Worm (Caenorhabditis elegans): ENCODE data around the gene hpa-1.

The hpa-1 gene

DNA sequence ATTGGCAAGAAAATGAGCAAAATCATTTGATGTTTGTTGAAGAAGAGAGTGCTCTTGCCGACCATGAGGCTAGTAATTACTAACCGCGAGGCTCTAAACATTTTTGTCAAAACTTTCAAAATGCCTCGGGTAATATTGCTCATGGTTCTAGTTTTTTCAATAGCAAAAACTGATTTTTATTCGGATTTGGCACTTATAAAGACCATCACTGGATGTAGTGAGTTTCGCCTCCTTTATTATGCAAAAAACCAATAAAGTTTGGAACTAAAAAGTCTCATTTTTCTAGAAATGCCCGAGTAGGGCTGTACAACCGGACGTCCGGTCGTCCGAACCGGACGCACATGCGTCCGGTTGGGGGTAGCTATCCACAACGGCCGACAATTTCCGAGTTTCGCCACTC, at the start of gene hpa-1, which contains the start of gene irld-39:
hpa-1 (minus strand) TSS at position 101 of the 400 bp plus-strand sequence.
irld-39 (plus strand) TSS at position 121 of the 400 bp plus-strand sequence.
- TF ChIP-seq aly-2 (tag; optimal IDR thresholded peaks at IDR 0.05) (no peak), ceh-9 (tag; optimal IDR thresholded peaks at IDR 0.05) (no peak), nhr-237 (tag; optimal IDR thresholded peaks at IDR 0.05) (no peak), nhr-67 (tag; optimal IDR thresholded peaks at IDR 0.05) (no peak), mdl-1 (tag; optimal IDR thresholded peaks at IDR 0.05) (no peak)

DNA sequence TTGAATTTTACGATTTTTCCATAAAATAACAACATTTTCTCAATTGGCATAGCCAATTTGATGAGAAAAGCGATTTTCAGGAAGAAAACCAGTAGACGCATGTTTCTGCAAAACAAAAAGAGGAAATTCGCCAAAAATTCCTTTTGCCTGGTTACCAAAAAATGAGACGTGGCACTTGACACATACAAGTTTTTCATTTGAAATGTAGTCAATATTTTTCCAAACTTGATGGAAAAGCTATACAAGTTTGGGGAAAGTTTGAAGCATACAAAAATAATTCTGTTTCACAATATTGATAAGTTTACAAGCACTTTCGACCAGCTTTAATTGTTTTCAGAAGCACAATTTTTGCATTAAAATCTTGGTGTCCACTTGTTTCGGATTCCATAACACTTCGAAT, 47.7 kb upstream of the hpa-1 start, which contains the start of gene clec-191:
clec-191 (minus strand) TSS at position 101 of the 400 bp plus-strand sequence.
- no peak for TF ChIP-seq ceh-82 (tag; optimal IDR thresholded peaks at IDR 0.05)
- TF ChIP-seq nhr-25 (tag; optimal IDR thresholded peaks at IDR 0.05) = no peak
- no peak for TF ChIP-seq elt-3 (tag; optimal IDR thresholded peaks at IDR 0.05)
- TF ChIP-seq pha-4 (tag; optimal IDR thresholded peaks at IDR 0.05) = no peak
- no peak for TF ChIP-seq nhr-11 (tag; optimal IDR thresholded peaks at IDR 0.05)
- no peak for TF ChIP-seq nhr-237 (tag; optimal IDR thresholded peaks at IDR 0.05)
- TF ChIP-seq ama-1 (optimal IDR thresholded peaks at IDR 0.05) = no peak
- no peak for TF ChIP-seq ztf-11 (tag; optimal IDR thresholded peaks at IDR 0.05)
- TF ChIP-seq nhr-28 (tag; optimal IDR thresholded peaks at IDR 0.05) = no peak
- no peak for TF ChIP-seq nfya-1 (tag; optimal IDR thresholded peaks at IDR 0.05; ENCODE audit: insufficient read depth)
- no peak for TF ChIP-seq unc-62 (GFP tag; optimal IDR thresholded peaks at IDR 0.05)
- no peak for TF ChIP-seq tbx-2 (tag; optimal IDR thresholded peaks at IDR 0.05)
- no peak for TF ChIP-seq nhr-67 (tag; optimal IDR thresholded peaks at IDR 0.05)
- no peak for TF ChIP-seq egl-27 (tag; optimal IDR thresholded peaks at IDR 0.05)

DNA sequence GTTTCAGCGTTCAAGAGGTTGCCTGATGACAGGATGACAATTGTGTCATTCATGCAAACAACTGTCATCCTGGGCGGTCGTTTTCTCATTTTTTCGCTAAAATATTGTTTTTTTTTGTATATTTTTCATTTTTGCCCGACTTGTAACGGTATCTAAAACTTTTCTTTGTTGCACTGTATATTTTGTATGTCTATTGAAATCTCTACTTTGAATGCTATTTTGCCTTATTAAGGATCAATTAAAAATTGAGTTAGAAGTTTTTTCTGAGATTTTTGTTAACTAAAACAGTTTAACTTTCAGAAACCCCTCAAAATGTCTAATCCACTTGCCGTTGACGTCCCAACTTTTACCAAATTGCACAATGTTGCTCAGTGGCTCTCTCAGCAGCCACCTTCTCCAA, 45.0 kb upstream of the hpa-1 start, which contains the start of gene ccch-2:
ccch-2 (plus strand) TSS at position 301 of the 400 bp plus-strand sequence.
- TF ChIP-seq aly-2 (tag; optimal IDR thresholded peaks at IDR 0.05) (no peak), elt-1 (tag; optimal IDR thresholded peaks at IDR 0.05) (no peak), ztf-4 (tag; optimal IDR thresholded peaks at IDR 0.05) (no peak), ama-1 (optimal IDR thresholded peaks at IDR 0.05) (no peak), jun-1 (tag; optimal IDR thresholded peaks at IDR 0.05) (no peak), unc-39 (tag; optimal IDR thresholded peaks at IDR 0.05) (no peak), elt-3 (tag; optimal IDR thresholded peaks at IDR 0.05) (no peak), ceh-16 (tag; optimal IDR thresholded peaks at IDR 0.05) (no peak), ztf-11 (tag; optimal IDR thresholded peaks at IDR 0.05) (no peak), lsy-12 (tag; optimal IDR thresholded peaks at IDR 0.05) (no peak), mml-1 (tag; optimal IDR thresholded peaks at IDR 0.05) (no peak), unc-62 (GFP tag; optimal IDR thresholded peaks at IDR 0.05) (no peak), nhr-43 (tag; optimal IDR thresholded peaks at IDR 0.05; ENCODE audit: poor library complexity, severe bottlenecking) (no peak), zag-1 (tag; optimal IDR thresholded peaks at IDR 0.05) (no peak), mdl-1 (tag; optimal IDR thresholded peaks at IDR 0.05) (no peak), sea-2 (GFP tag; optimal IDR thresholded peaks at IDR 0.05) (no peak), elt-2 (tag; optimal IDR thresholded peaks at IDR 0.05) (no peak), R02D3.7 (tag; optimal IDR thresholded peaks at IDR 0.05) (no peak), nhr-77 (tag; optimal IDR thresholded peaks at IDR 0.05) (no peak)

DNA sequence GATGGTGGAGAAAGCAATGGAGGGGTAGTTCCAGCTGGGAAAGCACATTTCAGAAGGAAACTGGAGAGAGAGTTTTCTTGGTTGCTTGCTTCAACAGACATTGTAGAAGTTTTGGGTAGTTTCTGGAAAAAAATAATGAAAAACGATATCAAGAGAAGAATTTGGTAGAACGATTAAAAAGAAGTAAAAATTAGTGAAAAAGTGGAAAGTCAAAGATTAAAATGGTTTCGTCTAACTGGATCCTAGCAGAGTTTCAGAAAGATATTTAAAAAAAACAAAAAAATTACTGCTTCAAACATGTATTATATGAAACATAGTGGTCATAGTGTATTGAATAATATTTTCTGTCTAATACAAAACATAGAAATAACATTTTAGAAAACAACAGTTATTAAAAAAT, 44.4 kb upstream of the hpa-1 start, which contains the start of gene F38C2.7:
F38C2.7 (minus strand) TSS at position 101 of the 400 bp plus-strand sequence.
- no peak for TF ChIP-seq nhr-67 (tag; optimal IDR thresholded peaks at IDR 0.05)
- no peak for TF ChIP-seq ceh-16 (tag; optimal IDR thresholded peaks at IDR 0.05)
- TF ChIP-seq tbx-2 (tag; optimal IDR thresholded peaks at IDR 0.05) = no peak
- no peak for TF ChIP-seq ZK546.5 (tag; optimal IDR thresholded peaks at IDR 0.05)
- no peak for TF ChIP-seq daf-12 (tag; optimal IDR thresholded peaks at IDR 0.05)
- no peak for TF ChIP-seq nfya-1 (tag; optimal IDR thresholded peaks at IDR 0.05; ENCODE audit: insufficient read depth)
- no peak for TF ChIP-seq pha-4 (tag; optimal IDR thresholded peaks at IDR 0.05)
- TF ChIP-seq mml-1 (tag; optimal IDR thresholded peaks at IDR 0.05) = no peak
- no peak for TF ChIP-seq nhr-28 (tag; optimal IDR thresholded peaks at IDR 0.05)

DNA sequence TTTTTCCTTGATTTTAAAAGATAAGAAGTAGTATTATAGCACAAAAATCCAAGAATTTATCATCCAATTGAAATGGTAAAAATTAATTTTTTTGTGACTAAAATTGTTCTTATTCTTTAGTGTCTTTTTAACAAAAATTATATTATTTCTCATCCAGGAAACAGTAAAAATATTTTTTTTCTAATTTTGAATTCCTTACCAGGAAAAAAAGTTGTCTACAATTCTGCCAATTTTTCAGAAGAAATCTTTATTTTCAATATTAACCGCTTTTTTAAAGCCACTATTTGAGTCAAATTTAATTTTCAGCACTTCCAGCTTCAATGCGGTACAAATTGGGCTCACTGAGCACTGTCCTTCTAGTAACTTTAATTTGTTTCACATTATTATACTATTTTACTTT, 38.0 kb upstream of the hpa-1 start, which contains the start of gene F38C2.4:
F38C2.4 (plus strand) TSS at position 301 of the 400 bp plus-strand sequence.
- TF ChIP-seq hmg-11 (tag; optimal IDR thresholded peaks at IDR 0.05) (no peak), fkh-2 (tag; optimal IDR thresholded peaks at IDR 0.05) (no peak), elt-3 (tag; optimal IDR thresholded peaks at IDR 0.05) (no peak), egl-5 (tag; optimal IDR thresholded peaks at IDR 0.05) (no peak), fkh-10 (GFP tag; optimal IDR thresholded peaks at IDR 0.05) (no peak), pha-4 (tag; optimal IDR thresholded peaks at IDR 0.05) (no peak), daf-12 (tag; optimal IDR thresholded peaks at IDR 0.05) (no peak), ztf-11 (tag; optimal IDR thresholded peaks at IDR 0.05) (no peak), unc-62 (GFP tag; optimal IDR thresholded peaks at IDR 0.05) (no peak), lin-39 (tag; optimal IDR thresholded peaks at IDR 0.05) (no peak), aly-2 (tag; optimal IDR thresholded peaks at IDR 0.05) (no peak), pqm-1 (tag; optimal IDR thresholded peaks at IDR 0.05) (no peak), elt-1 (tag; optimal IDR thresholded peaks at IDR 0.05) (no peak), nhr-11 (tag; optimal IDR thresholded peaks at IDR 0.05) (no peak), ceh-9 (tag; optimal IDR thresholded peaks at IDR 0.05) (no peak), zag-1 (tag; optimal IDR thresholded peaks at IDR 0.05) (no peak)

Data from whole organism, L3 larva.